Fruit fly (Drosophila melanogaster) whole organism, prepupa: Measurements from ENCODE around the gene CG32988.

Source experiments
- Blimp-1 ChIP-seq: fragments of 200-800 bp; sonication (Bioruptor generic); optimal IDR thresholded peaks from 3 replicates; lab custom pipeline; 2017; ENCODE audit warnings: missing biosample characterization, missing genetic modification characterization, mild to moderate bottlenecking, moderate library complexity, missing genetic modification reagents
- CG10669 ChIP-seq: fragments of 200-800 bp; sonication (Bioruptor generic); optimal IDR thresholded peaks from 3 replicates; lab custom pipeline; 2018; ENCODE audit warnings: missing biosample characterization, mild to moderate bottlenecking, missing genetic modification characterization, moderate library complexity
- CG11762 ChIP-seq: fragments of 200-800 bp; sonication (Bioruptor generic); optimal IDR thresholded peaks from 3 replicates; lab custom pipeline; 2016; ENCODE audit warnings: missing biosample characterization, missing genetic modification characterization; ENCODE audit not compliant: insufficient read depth
- CG11902 ChIP-seq: fragments of 200-800 bp; sonication (Bioruptor generic); optimal IDR thresholded peaks from 3 replicates; lab custom pipeline; 2016; ENCODE audit warnings: missing biosample characterization, missing genetic modification characterization
- CG15336 ChIP-seq: fragments of 200-800 bp; sonication (Bioruptor generic); IDR thresholded peaks from 2 replicates; pipeline ENCODE4 v1.3.6; 2022; ENCODE audit warnings: missing biosample characterization, missing genetic modification characterization
- CG3032 ChIP-seq: fragments of 200-800 bp; optimal IDR thresholded peaks from 2 replicates; lab custom pipeline; 2019; ENCODE audit warnings: missing biosample characterization, mild to moderate bottlenecking, missing genetic modification characterization, moderate library complexity
- CG31627 ChIP-seq: fragments of 200-800 bp; sonication (Bioruptor generic); optimal IDR thresholded peaks from 3 replicates; lab custom pipeline; 2016; ENCODE audit warnings: missing biosample characterization, missing genetic modification characterization
- CG32006 ChIP-seq: fragments of 200-800 bp; sonication (Bioruptor generic); optimal IDR thresholded peaks from 3 replicates; lab custom pipeline; 2017; ENCODE audit warnings: missing biosample characterization, mild to moderate bottlenecking, missing genetic modification characterization
- CG34406 ChIP-seq: fragments of 200-800 bp; sonication (Bioruptor generic); optimal IDR thresholded peaks from 3 replicates; lab custom pipeline; 2016; ENCODE audit warnings: missing biosample characterization, missing genetic modification characterization
- CG3919 ChIP-seq: fragments of 200-800 bp; sonication (Bioruptor generic); optimal IDR thresholded peaks from 3 replicates; lab custom pipeline; 2016; ENCODE audit warnings: missing biosample characterization, missing genetic modification characterization
- CG6163 ChIP-seq: fragments of 200-800 bp; sonication (Bioruptor generic); IDR thresholded peaks from 3 replicates; pipeline ENCODE4 v1.3.6; 2022; ENCODE audit warnings: missing biosample characterization, missing genetic modification characterization
- CG6792 ChIP-seq: fragments of 200-800 bp; sonication (Bioruptor generic); optimal IDR thresholded peaks from 3 replicates; lab custom pipeline; 2016; ENCODE audit warnings: missing biosample characterization, missing genetic modification characterization
- CG6854 ChIP-seq: fragments of 200-800 bp; sonication (Bioruptor generic); optimal IDR thresholded peaks from 2 replicates; lab custom pipeline; 2017; ENCODE audit warnings: missing biosample characterization, mild to moderate bottlenecking, missing genetic modification characterization
- CG7368 ChIP-seq: fragments of 200-800 bp; sonication (Bioruptor generic); optimal IDR thresholded peaks from 3 replicates; lab custom pipeline; 2016; ENCODE audit warnings: missing biosample characterization, missing genetic modification characterization
- Ets96B ChIP-seq: fragments of 200-800 bp; optimal IDR thresholded peaks from 2 replicates; lab custom pipeline; 2019; ENCODE audit warnings: missing biosample characterization, mild to moderate bottlenecking, missing genetic modification characterization, moderate library complexity
- Gug ChIP-seq: fragments of 200-800 bp; sonication (Bioruptor generic); IDR thresholded peaks from 2 replicates; pipeline ENCODE4 v1.3.6; 2022; ENCODE audit warnings: missing biosample characterization, missing genetic modification characterization
- Hr38 ChIP-seq: sonication (Bioruptor generic); optimal IDR thresholded peaks from 2 replicates; lab custom pipeline; 2016; ENCODE audit warnings: missing biosample characterization, missing genetic modification characterization
- Hr39 ChIP-seq: fragments of 200-800 bp; sonication (Bioruptor generic); optimal IDR thresholded peaks from 2 replicates; lab custom pipeline; 2016; ENCODE audit warnings: missing biosample characterization, missing genetic modification characterization
- Hr4 ChIP-seq: fragments of 200-800 bp; sonication (Bioruptor generic); optimal IDR thresholded peaks from 3 replicates; lab custom pipeline; 2016; ENCODE audit warnings: missing biosample characterization, missing genetic modification characterization
- Lpt ChIP-seq: fragments of 200-800 bp; sonication (Bioruptor generic); optimal IDR thresholded peaks from 3 replicates; lab custom pipeline; 2016; ENCODE audit warnings: missing biosample characterization, missing genetic modification characterization
- Met ChIP-seq: fragments of 200-800 bp; sonication (Bioruptor generic); optimal IDR thresholded peaks from 3 replicates; lab custom pipeline; 2016; ENCODE audit warnings: missing biosample characterization, missing genetic modification characterization
- OdsH ChIP-seq: fragments of 200-800 bp; sonication (Bioruptor generic); optimal IDR thresholded peaks from 3 replicates; lab custom pipeline; 2016; ENCODE audit warnings: missing biosample characterization, missing genetic modification characterization
- Smox ChIP-seq: fragments of 200-800 bp; sonication (Bioruptor generic); optimal IDR thresholded peaks from 3 replicates; lab custom pipeline; 2016; ENCODE audit warnings: missing biosample characterization, missing genetic modification characterization
- Sox102F ChIP-seq: fragments of 200-800 bp; sonication (Bioruptor generic); optimal IDR thresholded peaks from 2 replicates; lab custom pipeline; 2016; ENCODE audit warnings: missing biosample characterization, mild to moderate bottlenecking, missing genetic modification characterization
- acj6 ChIP-seq: fragments of 200-800 bp; sonication (Bioruptor generic); optimal IDR thresholded peaks from 3 replicates; lab custom pipeline; 2016; ENCODE audit warnings: missing biosample characterization, missing genetic modification characterization
- dac ChIP-seq: fragments of 200-800 bp; sonication (Bioruptor generic); optimal IDR thresholded peaks from 2 replicates; lab custom pipeline; 2017; ENCODE audit warnings: missing biosample characterization, mild to moderate bottlenecking, missing genetic modification characterization
- eg ChIP-seq: fragments of 200-800 bp; sonication (Bioruptor generic); IDR thresholded peaks from 3 replicates; pipeline ENCODE4 v1.3.6; 2022; ENCODE audit warnings: missing biosample characterization, missing genetic modification characterization
- esn ChIP-seq: fragments of 200-800 bp; sonication (Bioruptor generic); optimal IDR thresholded peaks from 2 replicates; lab custom pipeline; 2016; ENCODE audit warnings: missing biosample characterization, mild to moderate bottlenecking, missing genetic modification characterization, moderate library complexity
- fd85E ChIP-seq: fragments of 200-800 bp; sonication (Bioruptor generic); optimal IDR thresholded peaks from 3 replicates; lab custom pipeline; 2016; ENCODE audit warnings: missing biosample characterization, missing genetic modification characterization
- salr ChIP-seq, 2 experiments: fragments of 200-800 bp; sonication (Bioruptor generic); optimal IDR thresholded peaks; 3 replicates each; lab custom pipeline; 2016 to 2018; ENCODE audit warnings: missing biosample characterization in 2 of 2, missing genetic modification characterization in 2 of 2, mild to moderate bottlenecking in 1 of 2
- spab ChIP-seq: fragments of 200-800 bp; sonication (Bioruptor generic); optimal IDR thresholded peaks from 2 replicates; lab custom pipeline; 2017; ENCODE audit warnings: missing biosample characterization, mild to moderate bottlenecking, missing genetic modification characterization, missing genetic modification reagents
- ss ChIP-seq, 2 experiments: fragments of 200-800 bp; sonication (Bioruptor generic); optimal IDR thresholded peaks; 2 replicates in 1 of 2; 3 replicates in 1 of 2; lab custom pipeline; 2017 to 2018; ENCODE audit warnings: mild to moderate bottlenecking in 2 of 2, missing biosample characterization in 2 of 2, missing genetic modification characterization in 2 of 2, moderate library complexity in 1 of 2
- vri ChIP-seq: fragments of 200-800 bp; sonication (Bioruptor generic); optimal IDR thresholded peaks from 3 replicates; lab custom pipeline; 2016; ENCODE audit warnings: missing biosample characterization, mild to moderate bottlenecking, missing genetic modification characterization

Gene CG32988

dm6 chr2L:8879241-8879931 is 14.7 kb downstream of the CG32988 start:
- no peak for TF ChIP-seq Ets96B (tag; lab: Kevin White, UChicago)
- no peak for TF ChIP-seq Sox102F
- no peak for TF ChIP-seq CG11762 (GFP tag; lab: Kevin White, UChicago)
- no peak for TF ChIP-seq dac (GFP tag; lab: Kevin White, UChicago)
- TF ChIP-seq Lpt (GFP tag; lab: Kevin White, UChicago) = no peak
- no peak for TF ChIP-seq spab
- no peak for TF ChIP-seq CG6854
- no peak for TF ChIP-seq salr (GFP tag; optimal IDR thresholded peaks at IDR 0.05; lab: Kevin White, UChicago)
- no peak for TF ChIP-seq CG3032 (tag; lab: Kevin White, UChicago)
- TF ChIP-seq Hr4 (GFP tag; lab: Kevin White, UChicago) = no peak
- no peak for TF ChIP-seq CG7368 (GFP tag; lab: Kevin White, UChicago)
- no peak for TF ChIP-seq CG15336
- TF ChIP-seq Smox = no peak
- TF ChIP-seq ss (GFP tag; optimal IDR thresholded peaks at IDR 0.05; lab: Kevin White, UChicago) = no peak
- TF ChIP-seq CG11902 (GFP tag; lab: Kevin White, UChicago) = no peak
- TF ChIP-seq vri = no peak
- TF ChIP-seq CG34406 (GFP tag; lab: Kevin White, UChicago) = no peak
- TF ChIP-seq fd85E (GFP tag; lab: Kevin White, UChicago) = no peak
- TF ChIP-seq CG32006 (GFP tag; lab: Kevin White, UChicago) = no peak
- TF ChIP-seq, all 60 proteins: peak for 0

- TF ChIP-seq CG6792 (GFP tag; lab: Kevin White, UChicago) (no peak), Sox102F (no peak), OdsH (GFP tag; lab: Kevin White, UChicago) (no peak), CG31627 (GFP tag; lab: Kevin White, UChicago) (no peak), Hr38 (GFP tag; lab: Kevin White, UChicago) (no peak), Gug (GFP tag; lab: Robert Waterston, UW) (no peak)
- TF ChIP-seq, all 60 proteins: peak for 0
Observed at dm6 chr2L:8881095-8881494, 16.4 kb downstream of the CG32988 start.

DNA sequence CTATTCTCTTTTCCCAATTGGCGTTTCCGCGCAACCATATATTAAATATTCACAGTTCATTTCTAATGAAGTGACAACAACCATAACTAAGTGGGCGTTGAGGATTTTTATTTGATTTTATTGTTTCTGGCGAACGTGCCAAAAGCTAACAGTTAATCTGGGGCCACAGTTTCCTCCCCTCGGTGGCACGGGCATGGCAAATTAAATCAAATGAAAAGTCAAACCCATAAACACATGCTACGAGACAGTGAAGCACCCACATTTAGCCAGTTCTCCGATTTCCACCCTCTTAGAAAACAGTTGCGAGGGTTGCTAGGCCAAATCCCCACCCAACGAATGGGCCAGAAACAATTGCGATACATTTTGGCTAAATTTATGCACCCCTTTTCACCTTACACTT is 19.4 kb downstream of the CG32988 start:
- no peak for TF ChIP-seq vri
- TF ChIP-seq Lpt (GFP tag; lab: Kevin White, UChicago) = no peak
- TF ChIP-seq eg (GFP tag; lab: Robert Waterston, UW) = no peak
- TF ChIP-seq CG3919 (GFP tag; lab: Kevin White, UChicago) = no peak
- no peak for TF ChIP-seq CG11902 (GFP tag; lab: Kevin White, UChicago)
- no peak for TF ChIP-seq Blimp-1 (GFP tag; lab: Kevin White, UChicago)
- no peak for TF ChIP-seq Hr39 (GFP tag; lab: Kevin White, UChicago)
- no peak for TF ChIP-seq dac (GFP tag; lab: Kevin White, UChicago)
- no peak for TF ChIP-seq Ets96B (tag; lab: Kevin White, UChicago)
- no peak for TF ChIP-seq esn
- no peak for TF ChIP-seq salr (GFP tag; optimal IDR thresholded peaks at IDR 0.05; lab: Kevin White, UChicago)
- no peak for TF ChIP-seq Hr38 (GFP tag; lab: Kevin White, UChicago)
- no peak for TF ChIP-seq OdsH (GFP tag; lab: Kevin White, UChicago)
- no peak for TF ChIP-seq CG6163 (GFP tag; lab: Robert Waterston, UW)
- no peak for TF ChIP-seq Met (GFP tag; lab: Kevin White, UChicago)
- no peak for TF ChIP-seq CG34406 (GFP tag; lab: Kevin White, UChicago)

- TF ChIP-seq Smox (no peak), acj6 (GFP tag; lab: Kevin White, UChicago) (no peak), CG6792 (GFP tag; lab: Kevin White, UChicago) (no peak), CG10669 (GFP tag; lab: Kevin White, UChicago) (no peak)
Observed at dm6 chr2L:8888210-8888609, 23.5 kb downstream of the CG32988 start.
